Worm (Caenorhabditis elegans) whole organism, L3 larva: ENCODE results near the gene aqp-8.

Experiments used
- R02D3.7 ChIP-seq: fragments of 150-350 bp; optimal IDR thresholded peaks from 2 replicates; lab custom pipeline; 2014; ENCODE audit warnings: missing biosample characterization, missing genetic modification characterization
- ama-1 ChIP-seq: fragments of 150-350 bp; optimal IDR thresholded peaks from 2 replicates; lab custom pipeline; 2018
- elt-1 ChIP-seq: fragments of 150-350 bp; optimal IDR thresholded peaks from 2 replicates; lab custom pipeline; 2014; ENCODE audit warnings: missing biosample characterization, missing genetic modification characterization
- elt-2 ChIP-seq: sonication (generic microtip); optimal IDR thresholded peaks from 2 replicates; lab custom pipeline; 2016; ENCODE audit warnings: missing genetic modification reagents, mild to moderate bottlenecking, missing genetic modification characterization, missing compliant biosample characterization
- fos-1 ChIP-seq: fragments of 150-350 bp; optimal IDR thresholded peaks from 2 replicates; lab custom pipeline; 2014; ENCODE audit warnings: missing biosample characterization, missing genetic modification characterization
- lin-39 ChIP-seq: fragments of 150-350 bp; optimal IDR thresholded peaks from 2 replicates; lab custom pipeline; 2018; ENCODE audit warnings: missing biosample characterization, missing genetic modification reagents, missing genetic modification characterization
- nhr-11 ChIP-seq: fragments of 150-350 bp; optimal IDR thresholded peaks from 2 replicates; lab custom pipeline; 2014; ENCODE audit warnings: missing biosample characterization, missing genetic modification characterization
- nhr-28 ChIP-seq: fragments of 150-350 bp; optimal IDR thresholded peaks from 2 replicates; lab custom pipeline; 2014; ENCODE audit warnings: missing biosample characterization, missing genetic modification characterization
- nhr-77 ChIP-seq: fragments of 150-350 bp; optimal IDR thresholded peaks from 2 replicates; lab custom pipeline; 2014; ENCODE audit warnings: missing biosample characterization, missing genetic modification characterization
- pqm-1 ChIP-seq: fragments of 150-350 bp; optimal IDR thresholded peaks from 2 replicates; lab custom pipeline; 2017; ENCODE audit warnings: missing biosample characterization, missing genetic modification characterization, inconsistent platforms
- ztf-11 ChIP-seq: fragments of 150-350 bp; optimal IDR thresholded peaks from 2 replicates; lab custom pipeline; 2014; ENCODE audit warnings: missing biosample characterization, missing genetic modification characterization

ce11 chrX:4673165-4673756, 31.5 kb downstream of the aqp-8 start, which contains the start of gene tmem-135:
- TF ChIP-seq nhr-77: no peak
- no peak for TF ChIP-seq lin-39 (tag; lab: Kevin White, UChicago)
- no peak for TF ChIP-seq nhr-28
- TF ChIP-seq elt-1: no peak
- no peak for TF ChIP-seq R02D3.7
- no peak for TF ChIP-seq ztf-11 (tag; lab: Kevin White, UChicago)
- TF ChIP-seq nhr-11 (tag; lab: Kevin White, UChicago): no peak
- no peak for TF ChIP-seq fos-1 (tag; lab: Kevin White, UChicago)
- TF ChIP-seq ama-1 (lab: Kevin White, UChicago): no peak
- peak; percentile 73 for TF ChIP-seq elt-2 (tag; lab: Kevin White, UChicago)
- peak; percentile 42 for TF ChIP-seq pqm-1
